Fruit fly (Drosophila melanogaster) whole organism: ENCODE results near the gene Pburs.

ENCODE experiments used
- CG8478 ChIP-seq: fragments of >200 bp; optimal IDR thresholded peaks from 2 replicates; lab custom pipeline; 2018; ENCODE audit warnings: inconsistent platforms
- EcR ChIP-seq, 2 experiments: fragments of >200 bp; optimal IDR thresholded peaks; 2 replicates each; lab custom pipeline; 2017; ENCODE audit warnings: missing biosample characterization in 2 of 2, missing genetic modification characterization in 2 of 2, missing genetic modification reagents in 2 of 2
- pan ChIP-seq: fragments of >200 bp; optimal IDR thresholded peaks from 2 replicates; lab custom pipeline; 2017
- psq ChIP-seq: fragments of >200 bp; optimal IDR thresholded peaks from 2 replicates; lab custom pipeline; 2017
- usp ChIP-seq: fragments of >200 bp; optimal IDR thresholded peaks from 2 replicates; lab custom pipeline; 2017; ENCODE audit warnings: missing biosample characterization, missing genetic modification characterization, mixed read lengths

dm6 chr2L:14456268-14456667 lies 39.1 kb upstream of the Pburs start:
- TF ChIP-seq EcR (GFP tag; optimal IDR thresholded peaks at IDR 0.05; lab: Kevin White, UChicago), result no peak
- no peak for TF ChIP-seq usp (GFP tag; lab: Kevin White, UChicago)
- TF ChIP-seq psq (lab: Kevin White, UChicago), result no peak
- TF ChIP-seq pan (lab: Kevin White, UChicago), result no peak
- no peak for TF ChIP-seq CG8478 (lab: Kevin White, UChicago)
